Fruit fly (Drosophila melanogaster) whole organism, embryonic: ENCODE measurements around the gene fbl.

Experiments used
- Ada2b ChIP-seq: fragments of 200-800 bp; sonication (Bioruptor generic); IDR thresholded peaks from 2 replicates; pipeline ENCODE4 v1.3.6; 2022; ENCODE audit warnings: missing biosample characterization, missing genetic modification characterization
- Adf1 ChIP-seq: fragments of 200-800 bp; sonication (Bioruptor generic); IDR thresholded peaks from 2 replicates; pipeline ENCODE4 v1.3.6; 2022; ENCODE audit warnings: missing biosample characterization, missing genetic modification characterization
- Bgb ChIP-seq: fragments of 200-800 bp; sonication (Bioruptor generic); IDR thresholded peaks from 2 replicates; pipeline ENCODE4 v1.3.6; 2022; ENCODE audit warnings: missing biosample characterization, missing genetic modification characterization; ENCODE audit not compliant: partially characterized antibody
- CG1024 ChIP-seq: fragments of 200-800 bp; sonication (Bioruptor generic); IDR thresholded peaks from 2 replicates; pipeline ENCODE4 v1.3.6; 2022; ENCODE audit warnings: missing biosample characterization, missing genetic modification characterization
- CG10321 ChIP-seq: fragments of 200-800 bp; sonication (Bioruptor generic); IDR thresholded peaks from 2 replicates; pipeline ENCODE4 v1.3.6; 2022; ENCODE audit warnings: missing biosample characterization, missing genetic modification characterization
- CG11456 ChIP-seq: fragments of 200-800 bp; sonication (Bioruptor generic); IDR thresholded peaks from 3 replicates; pipeline ENCODE4 v1.3.6; 2022; ENCODE audit warnings: missing biosample characterization, missing genetic modification characterization
- CG12236 ChIP-seq: fragments of 200-800 bp; sonication (Bioruptor generic); optimal IDR thresholded peaks from 2 replicates; lab custom pipeline; 2016; ENCODE audit warnings: missing biosample characterization, missing genetic modification characterization
- CG14050 ChIP-seq: fragments of 200-800 bp; sonication (Bioruptor generic); IDR thresholded peaks from 3 replicates; pipeline ENCODE4 v1.3.6; 2022; ENCODE audit warnings: missing biosample characterization, missing genetic modification characterization
- CG14667 ChIP-seq: fragments of 200-800 bp; sonication (Bioruptor generic); IDR thresholded peaks from 2 replicates; pipeline ENCODE4 v1.3.6; 2022; ENCODE audit warnings: missing biosample characterization, missing genetic modification characterization
- CG14860 ChIP-seq: fragments of 200-800 bp; sonication (Bioruptor generic); IDR thresholded peaks from 3 replicates; pipeline ENCODE4 v1.3.6; 2022; ENCODE audit warnings: missing biosample characterization, missing genetic modification characterization; ENCODE audit not compliant: partially characterized antibody
- CG15601 ChIP-seq: fragments of 200-800 bp; sonication (Bioruptor generic); optimal IDR thresholded peaks from 3 replicates; lab custom pipeline; 2019; ENCODE audit warnings: missing biosample characterization, mild to moderate bottlenecking, missing genetic modification characterization, moderate library complexity
- CG1602 ChIP-seq: fragments of 200-800 bp; sonication (Bioruptor generic); optimal IDR thresholded peaks from 3 replicates; lab custom pipeline; 2016; ENCODE audit warnings: missing biosample characterization, missing genetic modification characterization
- CG16815 ChIP-seq: fragments of 200-800 bp; sonication (Bioruptor generic); optimal IDR thresholded peaks from 3 replicates; lab custom pipeline; 2017; ENCODE audit warnings: missing biosample characterization, mild to moderate bottlenecking, missing genetic modification characterization
- CG2116 ChIP-seq: fragments of 200-800 bp; sonication (Bioruptor generic); optimal IDR thresholded peaks from 3 replicates; lab custom pipeline; 2018; ENCODE audit warnings: missing biosample characterization, mild to moderate bottlenecking, missing genetic modification characterization
- CG2712 ChIP-seq: fragments of 200-800 bp; optimal IDR thresholded peaks from 3 replicates; lab custom pipeline; 2019; ENCODE audit warnings: missing biosample characterization, mild to moderate bottlenecking, missing genetic modification characterization, moderate library complexity
- CG2889 ChIP-seq: fragments of 200-800 bp; sonication (Bioruptor generic); IDR thresholded peaks from 3 replicates; pipeline ENCODE4 v1.3.6; 2022; ENCODE audit warnings: missing biosample characterization, missing genetic modification characterization
- CG42726 ChIP-seq: fragments of 200-800 bp; sonication (Bioruptor generic); IDR thresholded peaks from 2 replicates; pipeline ENCODE4 v1.3.6; 2022; ENCODE audit warnings: missing biosample characterization, missing genetic modification characterization; ENCODE audit not compliant: partially characterized antibody
- CG8089 ChIP-seq: fragments of 200-800 bp; sonication (Bioruptor generic); optimal IDR thresholded peaks from 3 replicates; lab custom pipeline; 2016; ENCODE audit warnings: missing biosample characterization, missing genetic modification characterization
- CG8765 ChIP-seq: fragments of 200-800 bp; sonication (Bioruptor generic); IDR thresholded peaks from 2 replicates; pipeline ENCODE4 v1.3.6; 2022; ENCODE audit warnings: missing biosample characterization, missing genetic modification characterization
- CG9609 ChIP-seq: fragments of 200-800 bp; sonication (Bioruptor generic); optimal IDR thresholded peaks from 3 replicates; lab custom pipeline; 2016; ENCODE audit warnings: missing biosample characterization, missing genetic modification characterization
- Dbx ChIP-seq: fragments of 200-800 bp; sonication (Bioruptor generic); IDR thresholded peaks from 3 replicates; pipeline ENCODE4 v1.3.6; 2022; ENCODE audit warnings: missing biosample characterization, missing genetic modification characterization
- Drgx ChIP-seq: fragments of 200-800 bp; sonication (Bioruptor generic); IDR thresholded peaks from 2 replicates; pipeline ENCODE4 v1.3.6; 2022; ENCODE audit warnings: missing biosample characterization, missing genetic modification characterization
- Fer3 ChIP-seq: fragments of 200-800 bp; sonication (Bioruptor generic); optimal IDR thresholded peaks from 2 replicates; lab custom pipeline; 2018; ENCODE audit warnings: missing biosample characterization, mild to moderate bottlenecking, missing genetic modification characterization, moderate library complexity
- Hr3 ChIP-seq: fragments of 200-800 bp; sonication (Bioruptor generic); optimal IDR thresholded peaks from 3 replicates; lab custom pipeline; 2016; ENCODE audit warnings: missing biosample characterization, missing genetic modification characterization
- Mrtf ChIP-seq: fragments of 200-800 bp; sonication (Bioruptor generic); IDR thresholded peaks from 3 replicates; pipeline ENCODE4 v1.3.6; 2022; ENCODE audit warnings: missing biosample characterization, missing genetic modification characterization
- NfI ChIP-seq: fragments of 200-800 bp; sonication (Bioruptor generic); optimal IDR thresholded peaks from 3 replicates; lab custom pipeline; 2018; ENCODE audit warnings: missing biosample characterization, mild to moderate bottlenecking, missing genetic modification characterization, moderate library complexity
- Sin3A ChIP-seq: fragments of >200 bp; optimal IDR thresholded peaks from 2 replicates; lab custom pipeline; 2018
- Sry-δ ChIP-seq: fragments of 200-800 bp; sonication (Bioruptor generic); optimal IDR thresholded peaks from 2 replicates; lab custom pipeline; 2016; ENCODE audit warnings: missing biosample characterization, missing genetic modification characterization
- aop ChIP-seq: fragments of 200-800 bp; sonication (Bioruptor generic); IDR thresholded peaks from 2 replicates; pipeline ENCODE4 v1.3.6; 2022; ENCODE audit warnings: missing biosample characterization, missing genetic modification characterization
- cas ChIP-seq: fragments of 200-800 bp; sonication (Bioruptor generic); IDR thresholded peaks from 2 replicates; pipeline ENCODE4 v1.3.6; 2022; ENCODE audit warnings: missing biosample characterization, missing genetic modification characterization
- caup ChIP-seq: fragments of 200-800 bp; sonication (Bioruptor generic); optimal IDR thresholded peaks from 3 replicates; lab custom pipeline; 2017; ENCODE audit warnings: missing biosample characterization, mild to moderate bottlenecking, missing genetic modification characterization, moderate library complexity; ENCODE audit not compliant: severe bottlenecking
- dm ChIP-seq: fragments of 200-800 bp; sonication (Bioruptor generic); optimal IDR thresholded peaks from 3 replicates; lab custom pipeline; 2016; ENCODE audit warnings: missing biosample characterization, missing genetic modification characterization
- grau ChIP-seq: fragments of 200-800 bp; optimal IDR thresholded peaks from 3 replicates; lab custom pipeline; 2019; ENCODE audit warnings: missing biosample characterization, mild to moderate bottlenecking, missing genetic modification characterization, moderate library complexity
- gsb-n ChIP-seq: fragments of 200-800 bp; sonication (Bioruptor generic); optimal IDR thresholded peaks from 3 replicates; lab custom pipeline; 2018; ENCODE audit warnings: missing biosample characterization, mild to moderate bottlenecking, missing genetic modification characterization
- hkb ChIP-seq, 2 experiments: fragments of 200-800 bp in 1 of 2; fragments of >200 bp in 1 of 2; sonication (Bioruptor generic) in 1 of 2; IDR thresholded peaks in 1 of 2; optimal IDR thresholded peaks in 1 of 2; 2 replicates each; pipeline versions ENCODE4 v1.3.6 to Lab custom; 2017 to 2022; ENCODE audit warnings: missing biosample characterization in 1 of 2, missing genetic modification characterization in 1 of 2
- kay ChIP-seq: fragments of 200-800 bp; sonication (Bioruptor generic); optimal IDR thresholded peaks from 2 replicates; lab custom pipeline; 2016; ENCODE audit warnings: missing biosample characterization, missing genetic modification characterization
- lola ChIP-seq, 3 experiments: fragments of >200 bp in 2 of 3; fragments of 200-800 bp in 1 of 3; sonication (Bioruptor generic) in 1 of 3; optimal IDR thresholded peaks; 2 replicates each; lab custom pipeline; 2017 to 2019; ENCODE audit warnings: missing biosample characterization in 3 of 3, missing genetic modification characterization in 3 of 3, mild to moderate bottlenecking in 1 of 3, moderate library complexity in 1 of 3
- lov ChIP-seq, 2 experiments: fragments of 200-800 bp in 1 of 2; fragments of >200 bp in 1 of 2; sonication (Bioruptor generic) in 1 of 2; IDR thresholded peaks in 1 of 2; optimal IDR thresholded peaks in 1 of 2; 2 replicates in 1 of 2; 3 replicates in 1 of 2; pipeline versions ENCODE4 v1.3.6 to Lab custom; 2017 to 2022; ENCODE audit warnings: missing biosample characterization in 1 of 2, missing genetic modification characterization in 1 of 2
- mam ChIP-seq: fragments of 200-800 bp; sonication (Bioruptor generic); optimal IDR thresholded peaks from 3 replicates; lab custom pipeline; 2016; ENCODE audit warnings: missing biosample characterization, missing genetic modification characterization
- nmo ChIP-seq: fragments of 200-800 bp; sonication (Bioruptor generic); optimal IDR thresholded peaks from 2 replicates; lab custom pipeline; 2018; ENCODE audit warnings: missing biosample characterization, mild to moderate bottlenecking, missing genetic modification characterization, moderate library complexity
- prd ChIP-seq, 3 experiments: fragments of >200 bp in 2 of 3; fragments of 200-800 bp in 1 of 3; sonication (Bioruptor generic) in 1 of 3; optimal IDR thresholded peaks in 2 of 3; IDR thresholded peaks in 1 of 3; 2 replicates in 2 of 3; 3 replicates in 1 of 3; pipeline versions ENCODE4 v1.3.6 to Lab custom; 2017 to 2022; ENCODE audit warnings: missing biosample characterization in 1 of 3, missing genetic modification characterization in 1 of 3
- sisA ChIP-seq: fragments of 200-800 bp; sonication (Bioruptor generic); IDR thresholded peaks from 2 replicates; pipeline ENCODE4 v1.3.6; 2022; ENCODE audit warnings: missing biosample characterization, missing genetic modification characterization
- slbo ChIP-seq: fragments of 200-800 bp; sonication (Bioruptor generic); IDR thresholded peaks from 2 replicates; pipeline ENCODE4 v1.3.6; 2022; ENCODE audit warnings: missing biosample characterization, missing genetic modification characterization
- sna ChIP-seq: fragments of 200-800 bp; sonication (Bioruptor generic); IDR thresholded peaks from 2 replicates; pipeline ENCODE4 v1.3.6; 2022; ENCODE audit warnings: missing biosample characterization, missing genetic modification characterization; ENCODE audit not compliant: partially characterized antibody
- sr ChIP-seq: fragments of 200-800 bp; sonication (Bioruptor generic); IDR thresholded peaks from 3 replicates; pipeline ENCODE4 v1.3.6; 2022; ENCODE audit warnings: missing biosample characterization, missing genetic modification characterization
- tin ChIP-seq: fragments of 200-800 bp; sonication (Bioruptor generic); optimal IDR thresholded peaks from 3 replicates; lab custom pipeline; 2016; ENCODE audit warnings: missing biosample characterization, missing genetic modification characterization
- wek ChIP-seq: fragments of 200-800 bp; sonication (Bioruptor generic); optimal IDR thresholded peaks from 3 replicates; lab custom pipeline; 2018; ENCODE audit warnings: missing biosample characterization, mild to moderate bottlenecking, missing genetic modification characterization, moderate library complexity
- zen2 ChIP-seq: fragments of 200-800 bp; sonication (Bioruptor generic); IDR thresholded peaks from 3 replicates; pipeline ENCODE4 v1.3.6; 2022; ENCODE audit warnings: missing biosample characterization, missing genetic modification characterization; ENCODE audit not compliant: partially characterized antibody

fbl gene

dm6 chr3L:20399550-20400109 is 15.4 kb downstream of the fbl start:
- TF ChIP-seq CG8089 (GFP tag; lab: Kevin White, UChicago) (peak; percentile 67), Bgb (GFP tag; lab: Robert Waterston, UW) (no peak), CG42726 (GFP tag; lab: Robert Waterston, UW) (no peak), mam (GFP tag; lab: Kevin White, UChicago) (peak; percentile 86), CG15601 (tag; lab: Kevin White, UChicago) (peak; percentile 78), Drgx (peak; percentile 92), Mrtf (GFP tag; lab: Robert Waterston, UW) (peak; percentile 78), CG2116 (GFP tag; lab: Kevin White, UChicago) (peak; percentile 73), CG14667 (GFP tag; lab: Robert Waterston, UW) (peak; percentile 74), aop (GFP tag; lab: Robert Waterston, UW) (no peak; the same call in 1 of the 2 replicates), prd (optimal IDR thresholded peaks at IDR 0.05; lab: Kevin White, UChicago) (no peak), prd (GFP tag; IDR thresholded peaks at IDR 0.05; lab: Robert Waterston, UW) (peak; percentile 88), CG14050 (peak; percentile 76), CG16815 (GFP tag; lab: Kevin White, UChicago) (peak; percentile 77), CG12236 (GFP tag; lab: Kevin White, UChicago) (peak; percentile 15), CG1602 (GFP tag; lab: Kevin White, UChicago) (peak; percentile 81), CG2889 (GFP tag; lab: Robert Waterston, UW) (peak; percentile 60; the same call in 1 of the 3 replicates), sna (no peak), CG1024 (GFP tag; lab: Robert Waterston, UW) (0 out of 2 replicates have a peak, but pooled peaks have one; percentile 50), Ada2b (peak; percentile 80), CG14860 (no peak), cas (peak; percentile 78), Adf1 (GFP tag; lab: Robert Waterston, UW) (peak; percentile 66; the same call in 1 of the 2 replicates), Sry-δ (GFP tag; lab: Kevin White, UChicago) (peak; percentile 31), tin (GFP tag; lab: Kevin White, UChicago) (peak; percentile 82), caup (GFP tag; lab: Kevin White, UChicago) (peak; percentile 85), Sin3A (lab: Kevin White, UChicago) (no peak), zen2 (no peak), CG10321 (peak; percentile 54; the same call in 1 of the 2 replicates), Fer3 (tag; lab: Kevin White, UChicago) (peak; percentile 89), slbo (GFP tag; lab: Robert Waterston, UW) (peak; percentile 94), lov (optimal IDR thresholded peaks at IDR 0.05; lab: Kevin White, UChicago) (no peak), lov (GFP tag; IDR thresholded peaks at IDR 0.05; lab: Robert Waterston, UW) (no peak), sr (0 out of 3 replicates have a peak, but pooled peaks have one; percentile 41), NfI (GFP tag; lab: Kevin White, UChicago) (peak; percentile 83), sisA (peak; percentile 85), grau (tag; lab: Kevin White, UChicago) (peak; percentile 92), CG8765 (GFP tag; lab: Robert Waterston, UW) (peak; percentile 71; the same call in 1 of the 2 replicates), hkb (optimal IDR thresholded peaks at IDR 0.05; lab: Kevin White, UChicago) (no peak), hkb (GFP tag; IDR thresholded peaks at IDR 0.05; lab: Robert Waterston, UW) (peak; percentile 85), CG9609 (GFP tag; lab: Kevin White, UChicago) (peak; percentile 73), Hr3 (GFP tag; lab: Kevin White, UChicago) (peak; percentile 88), gsb-n (tag; lab: Kevin White, UChicago) (peak; percentile 76), CG11456 (GFP tag; lab: Robert Waterston, UW) (peak; percentile 83; the same call in 2 of the 3 replicates), nmo (GFP tag; lab: Kevin White, UChicago) (peak; percentile 92), Dbx (peak; percentile 90), CG2712 (tag; lab: Kevin White, UChicago) (peak; percentile 90), dm (peak; percentile 66), lola (GFP tag; optimal IDR thresholded peaks at IDR 0.05; lab: Kevin White, UChicago) (peak in 1 of 3 experiments; percentile 81), kay (peak; percentile 80), wek (GFP tag; lab: Kevin White, UChicago) (peak; percentile 26)
